Worm (Caenorhabditis elegans): ENCODE results near the gene chil-4.

The chil-4 gene

DNA sequence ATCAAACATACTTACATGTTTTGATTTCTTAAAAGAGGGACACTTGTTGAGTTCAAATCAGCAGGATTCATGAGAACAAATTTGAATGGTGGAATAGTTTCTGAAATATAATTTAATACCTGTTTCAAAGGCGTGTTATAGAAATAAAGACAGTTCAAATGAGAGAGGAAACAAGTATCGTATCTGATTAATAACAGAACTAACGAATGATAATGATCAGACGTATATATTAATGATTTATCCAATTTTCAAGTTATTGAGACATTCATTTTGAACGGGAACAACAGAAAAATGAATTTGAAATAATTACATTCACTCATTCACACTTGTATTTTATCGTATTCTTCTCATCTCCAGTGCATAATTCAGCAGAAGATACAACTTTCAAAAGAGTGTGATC is at the start of gene chil-4:
chil-4 (minus strand) TSS at position 101 of the 400 bp plus-strand sequence.
- TF ChIP-seq W03F9.2 (tag; optimal IDR thresholded peaks at IDR 0.05) (no peak), dao-5 (tag; optimal IDR thresholded peaks at IDR 0.05) (no peak), him-1 (tag; optimal IDR thresholded peaks at IDR 0.05) (no peak)

- TF ChIP-seq W03F9.2 (tag; optimal IDR thresholded peaks at IDR 0.05), result no peak
- TF ChIP-seq dao-5 (tag; optimal IDR thresholded peaks at IDR 0.05), result no peak
- no peak for TF ChIP-seq him-1 (tag; optimal IDR thresholded peaks at IDR 0.05)
These were observed 48.9 kb upstream of the chil-4 start for ce11 chrII:9904459-9904858.

- TF ChIP-seq him-1 (tag; optimal IDR thresholded peaks at IDR 0.05) (no peak), dao-5 (tag; optimal IDR thresholded peaks at IDR 0.05) (no peak), W03F9.2 (tag; optimal IDR thresholded peaks at IDR 0.05) (no peak)
These were observed 44.8 kb upstream of the chil-4 start, which contains the start of gene unc-4 for ce11 chrII:9900276-9900675. unc-4 (minus strand) TSS chrII:9900376.

DNA sequence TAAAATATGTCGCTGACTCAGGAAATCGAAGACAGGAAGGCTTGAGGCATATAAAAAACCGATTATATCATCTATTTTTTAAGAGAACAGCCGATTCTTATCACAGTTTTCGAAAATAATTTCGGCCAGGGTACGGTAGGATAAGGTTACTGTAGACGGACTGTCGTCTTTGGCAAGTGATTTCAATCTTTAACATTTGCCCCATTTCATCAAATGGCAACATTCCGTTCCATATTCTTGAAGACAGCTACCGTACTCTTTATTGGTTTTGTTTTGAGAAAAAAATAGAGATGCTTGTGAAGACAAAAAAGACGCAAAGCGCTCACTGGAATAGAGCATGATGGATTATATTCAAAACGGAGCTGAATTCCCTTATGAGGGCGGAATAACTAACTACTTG is 43.2 kb upstream of the chil-4 start:
- TF ChIP-seq W03F9.2 (tag; optimal IDR thresholded peaks at IDR 0.05), result no peak
- no peak for TF ChIP-seq him-1 (tag; optimal IDR thresholded peaks at IDR 0.05)
- TF ChIP-seq dao-5 (tag; optimal IDR thresholded peaks at IDR 0.05), result no peak

DNA sequence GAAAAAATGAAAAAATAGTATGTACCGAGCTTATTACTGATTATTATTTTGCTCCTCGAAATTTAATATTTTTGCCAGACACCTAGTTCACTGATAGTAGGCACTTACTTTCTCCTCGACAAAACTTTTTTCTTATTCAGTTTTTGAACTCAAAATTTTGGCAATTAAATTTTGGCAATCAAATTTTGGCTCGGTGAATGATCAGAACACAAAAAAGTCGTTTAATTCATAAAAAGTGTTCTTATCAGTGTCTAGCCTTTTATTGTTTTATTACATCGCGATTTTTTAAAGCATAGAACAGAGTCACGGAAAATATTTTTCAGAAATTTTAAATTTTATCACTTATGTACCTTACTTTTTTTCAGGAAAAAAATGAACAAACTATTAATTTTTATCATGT is 39.7 kb upstream of the chil-4 start:
- no peak for TF ChIP-seq him-1 (tag; optimal IDR thresholded peaks at IDR 0.05)
- TF ChIP-seq dao-5 (tag; optimal IDR thresholded peaks at IDR 0.05), result no peak
- no peak for TF ChIP-seq W03F9.2 (tag; optimal IDR thresholded peaks at IDR 0.05)

- TF ChIP-seq W03F9.2 (tag; optimal IDR thresholded peaks at IDR 0.05) (no peak), dao-5 (tag; optimal IDR thresholded peaks at IDR 0.05) (no peak), him-1 (tag; optimal IDR thresholded peaks at IDR 0.05) (no peak)
These were observed 38.9 kb upstream of the chil-4 start, which contains the start of gene F26C11.1 for ce11 chrII:9894435-9894834. F26C11.1 (plus strand) TSS chrII:9894735.

DNA sequence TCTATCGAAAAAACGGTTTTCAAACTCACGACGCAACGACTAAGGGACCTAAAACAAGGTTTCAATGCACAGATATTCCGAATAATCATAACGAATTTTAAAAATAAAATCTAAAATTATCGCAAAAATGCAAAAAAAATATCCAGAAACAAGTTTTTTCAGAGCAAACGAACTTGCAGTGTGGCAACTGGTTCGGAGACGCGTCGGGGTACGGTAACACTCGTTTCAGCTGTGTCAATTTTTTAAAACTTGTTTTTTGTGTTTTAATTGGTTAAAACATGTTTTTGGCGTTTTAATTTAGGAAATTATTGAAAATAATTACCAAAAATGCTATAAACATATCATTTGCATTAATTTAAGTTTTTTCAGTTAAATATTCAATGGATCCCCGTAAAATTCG is 36.9 kb upstream of the chil-4 start, which contains the start of gene C08H9.16:
C08H9.16 (plus strand) TSS at position 370 of the 400 bp plus-strand sequence.
- peak; percentile 74 for TF ChIP-seq W03F9.2 (tag; optimal IDR thresholded peaks at IDR 0.05)
- TF ChIP-seq dao-5 (tag; optimal IDR thresholded peaks at IDR 0.05), result no peak

DNA sequence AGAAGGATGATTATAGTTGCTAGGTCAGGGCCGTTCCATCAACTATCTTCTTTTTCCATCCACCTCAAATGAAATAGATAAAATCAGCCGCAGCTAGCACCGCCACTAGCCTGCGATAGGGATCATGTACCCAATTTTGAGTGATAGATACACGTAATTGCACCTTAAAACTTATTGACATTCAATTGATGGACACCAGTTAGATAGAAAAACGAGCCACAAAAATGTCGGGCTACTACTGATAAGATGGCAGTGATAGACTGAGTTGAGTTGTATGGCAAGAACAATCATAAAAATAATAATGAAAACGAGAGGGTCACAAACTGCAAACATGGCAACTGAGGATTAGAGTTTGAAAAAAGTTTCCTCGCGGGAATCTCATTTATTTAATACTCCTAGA is 36.3 kb upstream of the chil-4 start:
- TF ChIP-seq W03F9.2 (tag; optimal IDR thresholded peaks at IDR 0.05), result no peak
- no peak for TF ChIP-seq dao-5 (tag; optimal IDR thresholded peaks at IDR 0.05)
- TF ChIP-seq him-1 (tag; optimal IDR thresholded peaks at IDR 0.05), result no peak

- TF ChIP-seq W03F9.2 (tag; optimal IDR thresholded peaks at IDR 0.05), result no peak
- TF ChIP-seq dao-5 (tag; optimal IDR thresholded peaks at IDR 0.05), result no peak
- no peak for TF ChIP-seq him-1 (tag; optimal IDR thresholded peaks at IDR 0.05)
These were observed 35.6 kb upstream of the chil-4 start, which contains the start of gene vgln-1 for ce11 chrII:9891031-9891689. vgln-1 (minus strand) TSS chrII:9891081.

ce11 chrII:9888549-9888948 is 33.0 kb upstream of the chil-4 start:
- TF ChIP-seq him-1 (tag; optimal IDR thresholded peaks at IDR 0.05) (no peak), dao-5 (tag; optimal IDR thresholded peaks at IDR 0.05) (no peak), W03F9.2 (tag; optimal IDR thresholded peaks at IDR 0.05) (no peak)

DNA sequence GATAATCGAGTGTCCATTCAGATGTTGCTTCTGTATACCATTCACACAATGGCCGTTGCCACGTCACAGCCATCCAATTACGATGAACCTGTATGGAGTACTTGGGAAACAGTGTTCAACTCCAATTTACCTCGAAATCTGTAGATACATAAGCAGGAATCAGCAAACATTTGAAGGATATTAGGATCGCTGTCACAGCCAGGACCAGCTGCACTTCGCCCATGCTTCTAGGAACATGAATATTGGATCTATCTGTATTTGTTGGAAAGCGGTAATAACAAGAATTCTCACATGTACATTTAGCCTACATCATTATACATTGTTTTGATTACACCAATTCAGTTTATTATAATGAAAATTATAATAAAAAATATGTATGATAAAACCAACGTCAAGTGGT is 30.7 kb upstream of the chil-4 start, which contains the start of gene algn-8:
algn-8 (minus strand) TSS at position 227 of the 400 bp plus-strand sequence.
- TF ChIP-seq dao-5 (tag; optimal IDR thresholded peaks at IDR 0.05), result no peak
- no peak for TF ChIP-seq him-1 (tag; optimal IDR thresholded peaks at IDR 0.05)
- TF ChIP-seq W03F9.2 (tag; optimal IDR thresholded peaks at IDR 0.05), result no peak

DNA sequence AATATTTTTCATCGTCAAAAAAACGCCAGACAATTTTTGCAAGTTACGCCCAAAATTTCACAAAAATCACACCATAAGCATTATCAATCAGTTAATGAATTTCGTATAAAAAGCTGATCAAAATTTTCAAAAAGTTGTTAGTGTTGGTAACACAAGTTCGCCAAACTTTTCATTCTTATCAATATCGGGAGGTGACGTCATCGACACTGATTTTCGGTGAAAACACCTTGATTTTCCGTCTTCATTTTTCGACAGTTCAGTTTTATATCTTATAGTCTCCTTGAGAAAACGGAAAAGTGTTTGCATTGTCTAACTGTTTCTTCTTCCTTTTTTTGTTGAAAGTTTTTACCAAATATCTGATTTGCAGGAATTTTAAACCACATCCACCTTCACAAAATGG is 25.3 kb upstream of the chil-4 start, which contains the start of gene C08H9.15:
C08H9.15 (plus strand) TSS at position 368 of the 400 bp plus-strand sequence.
- TF ChIP-seq him-1 (tag; optimal IDR thresholded peaks at IDR 0.05) (no peak), W03F9.2 (tag; optimal IDR thresholded peaks at IDR 0.05) (no peak), dao-5 (tag; optimal IDR thresholded peaks at IDR 0.05) (no peak)

- TF ChIP-seq dao-5 (tag; optimal IDR thresholded peaks at IDR 0.05), result no peak
- no peak for TF ChIP-seq him-1 (tag; optimal IDR thresholded peaks at IDR 0.05)
- TF ChIP-seq W03F9.2 (tag; optimal IDR thresholded peaks at IDR 0.05), result no peak
These were observed 24.3 kb upstream of the chil-4 start for ce11 chrII:9879815-9880214.

DNA sequence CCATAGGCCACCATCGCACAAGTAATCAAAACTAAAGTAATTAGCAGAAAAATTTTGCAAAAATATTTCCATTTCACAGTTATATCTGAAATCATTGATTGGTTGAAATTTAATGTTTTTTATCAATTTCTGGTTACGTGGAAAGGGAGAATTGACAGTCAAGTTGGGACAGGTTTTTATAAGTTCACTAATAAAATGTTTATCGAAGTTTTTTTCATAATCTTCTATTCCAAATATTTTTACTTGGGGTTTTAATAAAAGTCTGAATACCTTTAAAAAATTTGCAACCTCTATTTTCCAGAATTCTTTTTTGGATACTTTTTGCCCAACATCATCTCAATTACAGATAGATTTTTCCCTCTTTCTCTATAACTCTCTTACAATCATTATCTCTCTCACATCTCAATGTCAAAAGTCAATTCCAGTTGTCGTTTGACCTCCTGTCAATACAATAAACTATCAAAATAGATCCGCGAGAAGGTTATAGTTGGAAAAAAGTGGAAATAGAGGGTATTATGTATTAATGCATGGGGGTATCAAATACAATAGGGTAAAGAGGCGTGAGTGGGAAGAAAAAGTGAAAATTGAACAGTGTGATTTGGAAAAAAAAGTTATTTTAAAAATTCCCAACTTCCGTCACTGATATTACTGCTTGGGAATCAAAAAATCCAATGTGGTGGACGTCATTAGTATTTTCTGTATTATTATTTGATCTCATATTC is 19.1 kb upstream of the chil-4 start, which contains the start of the genes chil-2 and ctsa-3.2:
chil-2 (minus strand) TSS at position 101 of the 722 bp plus-strand sequence.
ctsa-3.2 (plus strand) TSS at position 672 of the 722 bp plus-strand sequence.
- TF ChIP-seq W03F9.2 (tag; optimal IDR thresholded peaks at IDR 0.05) (no peak), him-1 (tag; optimal IDR thresholded peaks at IDR 0.05) (no peak), dao-5 (tag; optimal IDR thresholded peaks at IDR 0.05) (no peak)

All from whole organism, L4/young adult.